Worm (Caenorhabditis elegans) whole organism, young adult: ENCODE measurements around the gene bus-17.
A peak's percentile ranks its signal among the peaks of the same experiment; 100 is the strongest.

Experiments used
- B0019.2 ChIP-seq: fragments of 200-800 bp; sonication (Bioruptor generic); conservative IDR thresholded peaks from 2 replicates; pipeline ENCODE4 v1.3.6; 2022; ENCODE audit warnings: missing genetic modification reagents, missing genetic modification characterization, missing compliant biosample characterization
- K11D2.4 ChIP-seq: fragments of 200-800 bp; sonication (Bioruptor generic); IDR thresholded peaks from 2 replicates; pipeline ENCODE4 v1.3.6; 2022; ENCODE audit warnings: missing genetic modification reagents, missing genetic modification characterization, missing compliant biosample characterization
- K12H6.12 ChIP-seq: fragments of 200-800 bp; sonication (Bioruptor generic); optimal IDR thresholded peaks from 2 replicates; lab custom pipeline; 2018; ENCODE audit warnings: mild to moderate bottlenecking, missing genetic modification characterization, missing compliant biosample characterization
- T07F8.4 ChIP-seq: sonication (generic microtip); optimal IDR thresholded peaks from 2 replicates; lab custom pipeline; 2016; ENCODE audit warnings: mild to moderate bottlenecking, missing genetic modification characterization, moderate library complexity, missing compliant biosample characterization
- T26A5.8 ChIP-seq: sonication (generic microtip); optimal IDR thresholded peaks from 2 replicates; lab custom pipeline; 2016; ENCODE audit warnings: missing genetic modification characterization, missing compliant biosample characterization
- Y79H2A.3 ChIP-seq: fragments of 200-800 bp; sonication (Bioruptor generic); conservative IDR thresholded peaks from 2 replicates; pipeline ENCODE4 v1.3.6; 2022; ENCODE audit warnings: missing genetic modification reagents, missing genetic modification characterization, missing compliant biosample characterization
- Y95B8A.8 ChIP-seq: fragments of 200-800 bp; sonication (Bioruptor generic); IDR thresholded peaks from 2 replicates; pipeline ENCODE4 v1.3.6; 2022; ENCODE audit warnings: missing genetic modification reagents, missing genetic modification characterization, missing compliant biosample characterization
- aptf-3 ChIP-seq: fragments of 200-800 bp; sonication (Bioruptor generic); IDR thresholded peaks from 2 replicates; pipeline ENCODE4 v1.3.6; 2022; ENCODE audit warnings: missing genetic modification characterization, missing compliant biosample characterization
- attf-3 ChIP-seq: fragments of 200-800 bp; sonication (Bioruptor generic); conservative IDR thresholded peaks from 2 replicates; pipeline ENCODE4 v1.3.6; 2022; ENCODE audit warnings: missing genetic modification reagents, missing genetic modification characterization, missing compliant biosample characterization
- attf-5 ChIP-seq: fragments of 200-800 bp; sonication (Bioruptor generic); optimal IDR thresholded peaks from 2 replicates; lab custom pipeline; 2018; ENCODE audit warnings: mild to moderate bottlenecking, missing genetic modification characterization, missing compliant biosample characterization
- bed-1 ChIP-seq: fragments of 200-800 bp; sonication (Bioruptor generic); IDR thresholded peaks from 2 replicates; pipeline ENCODE4 v1.3.6; 2022; ENCODE audit warnings: missing genetic modification reagents, missing genetic modification characterization, missing compliant biosample characterization
- ccch-3 ChIP-seq: fragments of 200-800 bp; sonication (Bioruptor generic); optimal IDR thresholded peaks from 2 replicates; lab custom pipeline; 2018; ENCODE audit warnings: mild to moderate bottlenecking, missing genetic modification characterization, missing compliant biosample characterization
- ceh-27 ChIP-seq: fragments of 200-800 bp; sonication (Bioruptor generic); optimal IDR thresholded peaks from 2 replicates; lab custom pipeline; 2018; ENCODE audit warnings: mild to moderate bottlenecking, missing genetic modification characterization, moderate library complexity, missing compliant biosample characterization
- chd-7 ChIP-seq: sonication (generic microtip); optimal IDR thresholded peaks from 2 replicates; lab custom pipeline; 2016; ENCODE audit warnings: mild to moderate bottlenecking, missing genetic modification characterization, moderate library complexity, missing compliant biosample characterization
- dox-1 ChIP-seq: fragments of 200-800 bp; sonication (Bioruptor generic); IDR thresholded peaks from 2 replicates; pipeline ENCODE4 v1.3.6; 2022; ENCODE audit warnings: missing genetic modification reagents, missing genetic modification characterization, missing compliant biosample characterization
- dpl-1 ChIP-seq: fragments of 150-350 bp; optimal IDR thresholded peaks from 2 replicates; lab custom pipeline; 2014; ENCODE audit warnings: missing biosample characterization, missing genetic modification reagents, missing genetic modification characterization
- efl-1 ChIP-seq: fragments of 150-350 bp; optimal IDR thresholded peaks from 2 replicates; lab custom pipeline; 2014; ENCODE audit warnings: missing biosample characterization, missing genetic modification reagents, missing genetic modification characterization
- ekl-4 ChIP-seq: fragments of 200-800 bp; sonication (Bioruptor generic); IDR thresholded peaks from 2 replicates; pipeline ENCODE4 v1.3.6; 2022; ENCODE audit warnings: missing genetic modification reagents, missing genetic modification characterization, missing compliant biosample characterization
- fkh-3 ChIP-seq: sonication (generic microtip); optimal IDR thresholded peaks from 2 replicates; lab custom pipeline; 2016; ENCODE audit warnings: mild to moderate bottlenecking, missing genetic modification characterization, missing compliant biosample characterization
- gei-17 ChIP-seq: fragments of 200-800 bp; sonication (Bioruptor generic); optimal IDR thresholded peaks from 2 replicates; lab custom pipeline; 2018; ENCODE audit warnings: mild to moderate bottlenecking, missing genetic modification characterization, missing compliant biosample characterization
- hlh-12 ChIP-seq: sonication (generic microtip); optimal IDR thresholded peaks from 2 replicates; lab custom pipeline; 2016; ENCODE audit warnings: missing genetic modification characterization, missing compliant biosample characterization
- hmg-1.2 ChIP-seq: fragments of 200-800 bp; sonication (Bioruptor generic); IDR thresholded peaks from 2 replicates; pipeline ENCODE4 v1.3.6; 2022; ENCODE audit warnings: missing genetic modification reagents, missing genetic modification characterization, missing compliant biosample characterization
- let-526 ChIP-seq: fragments of 200-800 bp; sonication (Bioruptor generic); IDR thresholded peaks from 2 replicates; pipeline ENCODE4 v1.3.6; 2022; ENCODE audit warnings: missing genetic modification reagents, missing genetic modification characterization, missing compliant biosample characterization
- lin-26 ChIP-seq: fragments of 200-800 bp; sonication (Bioruptor generic); IDR thresholded peaks from 2 replicates; pipeline ENCODE4 v1.3.6; 2022; ENCODE audit warnings: missing genetic modification reagents, missing genetic modification characterization, missing compliant biosample characterization
- lin-35 ChIP-seq, 3 experiments: fragments of 150-350 bp in 2 of 3; sonication (generic microtip) in 1 of 3; optimal IDR thresholded peaks; 2 replicates each; lab custom pipeline; 2014 to 2018; ENCODE audit warnings: missing biosample characterization in 3 of 3, missing genetic modification characterization in 3 of 3, missing genetic modification reagents in 3 of 3
- lin-54 ChIP-seq: fragments of 200-800 bp; sonication (Bioruptor generic); optimal IDR thresholded peaks from 2 replicates; lab custom pipeline; 2018; ENCODE audit warnings: mild to moderate bottlenecking, missing genetic modification characterization, missing compliant biosample characterization
- madf-8 ChIP-seq: fragments of 200-800 bp; sonication (Bioruptor generic); conservative IDR thresholded peaks from 2 replicates; pipeline ENCODE4 v1.3.6; 2022; ENCODE audit warnings: missing genetic modification reagents, missing genetic modification characterization, missing compliant biosample characterization
- mcd-1 ChIP-seq: fragments of 200-800 bp; sonication (Bioruptor generic); IDR thresholded peaks from 2 replicates; pipeline ENCODE4 v1.3.6; 2022; ENCODE audit warnings: missing genetic modification reagents, missing genetic modification characterization, missing compliant biosample characterization
- mel-28 ChIP-seq: sonication (generic microtip); optimal IDR thresholded peaks from 2 replicates; lab custom pipeline; 2016; ENCODE audit warnings: borderline replicate concordance, mild to moderate bottlenecking, missing genetic modification characterization, missing compliant biosample characterization
- mxl-1 ChIP-seq: sonication (generic microtip); optimal IDR thresholded peaks from 2 replicates; lab custom pipeline; 2016; ENCODE audit warnings: missing genetic modification characterization, missing compliant biosample characterization
- nfya-2 ChIP-seq: fragments of 200-800 bp; sonication (Bioruptor generic); IDR thresholded peaks from 2 replicates; pipeline ENCODE4 v1.3.6; 2022; ENCODE audit warnings: missing genetic modification reagents, missing genetic modification characterization, missing compliant biosample characterization
- nhr-80 ChIP-seq: sonication (generic microtip); optimal IDR thresholded peaks from 2 replicates; lab custom pipeline; 2016; ENCODE audit warnings: missing genetic modification characterization, missing compliant biosample characterization
- sdz-38 ChIP-seq: sonication (generic microtip); optimal IDR thresholded peaks from 2 replicates; lab custom pipeline; 2016; ENCODE audit warnings: missing genotype, missing genetic modification characterization, missing compliant biosample characterization
- snpc-1.1 ChIP-seq: sonication (generic microtip); optimal IDR thresholded peaks from 2 replicates; lab custom pipeline; 2017; ENCODE audit warnings: missing genetic modification characterization, mild to moderate bottlenecking, missing compliant biosample characterization, antibody characterized with exemption, moderate library complexity, missing genotype, missing genetic modification reagents; ENCODE audit not compliant: insufficient read depth
- snpc-4 ChIP-seq, 5 experiments: fragments of 150-350 bp in 1 of 5; sonication (generic microtip) in 4 of 5; optimal IDR thresholded peaks; 2 replicates each; lab custom pipeline; 2014 to 2018; ENCODE audit warnings: missing genetic modification characterization in 5 of 5, missing biosample characterization in 3 of 5, antibody characterized with exemption in 2 of 5, mild to moderate bottlenecking in 2 of 5, missing compliant biosample characterization in 2 of 5, missing genotype in 2 of 5, moderate library complexity in 2 of 5, missing genetic modification reagents in 1 of 5
- tbp1 ChIP-seq: fragments of 200-800 bp; sonication (Bioruptor generic); optimal IDR thresholded peaks from 2 replicates; lab custom pipeline; 2018; ENCODE audit warnings: mild to moderate bottlenecking, missing genetic modification characterization, missing compliant biosample characterization
- tbx-9 ChIP-seq: sonication (generic microtip); optimal IDR thresholded peaks from 2 replicates; lab custom pipeline; 2016; ENCODE audit warnings: borderline replicate concordance, missing genetic modification characterization, inconsistent platforms, missing compliant biosample characterization
- unc-62 ChIP-seq: fragments of 150-350 bp; optimal IDR thresholded peaks from 2 replicates; lab custom pipeline; 2014; ENCODE audit warnings: missing biosample characterization, missing genetic modification reagents, missing genetic modification characterization
- zfh-2 ChIP-seq: fragments of 200-800 bp; sonication (Bioruptor generic); conservative IDR thresholded peaks from 2 replicates; pipeline ENCODE4 v1.3.6; 2022; ENCODE audit warnings: missing genetic modification reagents, missing genetic modification characterization, missing compliant biosample characterization
- zim-3 ChIP-seq: sonication (generic microtip); optimal IDR thresholded peaks from 2 replicates; lab custom pipeline; 2017; ENCODE audit warnings: mild to moderate bottlenecking, missing genetic modification characterization, moderate library complexity, missing compliant biosample characterization
- ztf-22 ChIP-seq: fragments of 200-800 bp; sonication (Bioruptor generic); optimal IDR thresholded peaks from 2 replicates; lab custom pipeline; 2018; ENCODE audit warnings: mild to moderate bottlenecking, missing genetic modification characterization, moderate library complexity, missing compliant biosample characterization

Gene bus-17

DNA sequence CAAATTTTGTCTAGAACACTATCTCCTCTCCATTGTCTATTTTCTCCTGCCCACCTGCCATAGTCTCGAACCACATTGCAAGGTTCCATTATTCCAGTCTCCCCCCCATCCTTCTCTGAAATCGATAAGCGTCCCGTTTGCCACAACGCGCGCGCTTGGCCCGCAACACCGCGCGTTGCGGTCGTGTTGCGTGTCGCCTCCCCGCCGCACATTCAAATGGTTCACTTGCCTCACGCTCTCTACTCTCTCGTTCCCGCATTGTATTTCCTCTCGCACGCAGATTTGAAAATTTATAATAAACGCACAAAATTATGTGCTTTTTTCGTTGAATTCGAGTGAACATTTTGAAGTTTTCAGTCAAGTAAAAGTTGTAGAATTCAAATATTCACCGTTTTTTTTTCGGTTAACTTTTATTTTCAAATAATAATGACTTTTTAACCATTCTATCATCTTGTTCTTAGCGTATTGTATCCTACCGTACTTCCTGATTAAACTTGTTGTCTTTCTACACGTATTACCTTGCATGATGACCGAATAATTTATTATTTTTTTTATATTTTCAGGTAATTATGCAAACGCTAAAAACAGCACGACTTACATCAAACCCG lies 40.5 kb downstream of the bus-17 start, which contains the start of gene lin-15B:
Gene lin-15B, plus strand, starts transcription at position 558 of the 608 bp plus-strand sequence.
- 0 out of 2 replicates have a peak, but pooled peaks have one; percentile 10 for TF ChIP-seq bed-1 (GFP tag; lab: Robert Waterston, UW)
- TF ChIP-seq hmg-1.2 (GFP tag; lab: Robert Waterston, UW) = peak; percentile 29; the same call in 1 of the 2 replicates
- TF ChIP-seq lin-26 = no peak
- TF ChIP-seq ccch-3 (GFP tag; lab: Kevin White, UChicago) = no peak
- no peak for TF ChIP-seq ztf-22 (GFP tag; lab: Kevin White, UChicago)

DNA sequence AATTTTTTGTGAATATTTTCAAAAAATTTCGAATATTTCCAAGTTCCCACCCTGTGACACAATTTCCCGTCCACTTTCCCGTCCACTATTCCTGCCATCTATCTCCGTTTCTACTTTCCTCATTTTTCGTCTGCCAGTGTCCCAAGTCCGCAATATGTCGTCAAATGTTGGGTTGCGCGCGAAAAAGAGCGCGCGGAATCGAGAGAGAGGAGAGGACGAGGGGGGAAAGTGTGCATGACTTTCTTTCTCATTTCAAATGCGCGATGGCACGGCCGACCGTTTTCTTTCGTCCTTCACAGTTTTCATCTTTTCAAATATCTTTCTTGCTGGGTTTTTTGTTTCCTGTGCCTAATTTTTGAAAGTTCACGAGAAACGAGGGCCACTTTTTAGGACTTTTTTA lies 41.2 kb downstream of the bus-17 start:
- TF ChIP-seq aptf-3 (GFP tag; lab: Robert Waterston, UW) (no peak), snpc-1.1 (no peak), efl-1 (GFP tag; lab: Kevin White, UChicago) (peak; percentile 76), mxl-1 (tag; lab: Kevin White, UChicago) (no peak), nhr-80 (tag; lab: Kevin White, UChicago) (peak; percentile 4), T26A5.8 (tag; lab: Kevin White, UChicago) (no peak), hmg-1.2 (GFP tag; lab: Robert Waterston, UW) (peak; percentile 87), lin-26 (no peak), K12H6.12 (tag; lab: Kevin White, UChicago) (no peak), tbx-9 (tag; lab: Kevin White, UChicago) (no peak), attf-5 (peak; percentile 46), zfh-2 (GFP tag; lab: Robert Waterston, UW) (peak; percentile 27; the same call in 1 of the 2 replicates), mcd-1 (GFP tag; lab: Robert Waterston, UW) (peak; percentile 48), gei-17 (GFP tag; lab: Kevin White, UChicago) (peak; percentile 23), ceh-27 (GFP tag; lab: Kevin White, UChicago) (peak; percentile 33), Y95B8A.8 (GFP tag; lab: Robert Waterston, UW) (no peak), ekl-4 (GFP tag; lab: Robert Waterston, UW) (no peak), let-526 (GFP tag; lab: Robert Waterston, UW) (no peak), chd-7 (tag; lab: Kevin White, UChicago) (no peak), dpl-1 (GFP tag; lab: Kevin White, UChicago) (peak; percentile 37), nfya-2 (GFP tag; lab: Robert Waterston, UW) (no peak), bed-1 (GFP tag; lab: Robert Waterston, UW) (no peak), madf-8 (peak; percentile 44), tbp1 (GFP tag; lab: Kevin White, UChicago) (no peak), dox-1 (peak; percentile 46; the same call in 1 of the 2 replicates), sdz-38 (no peak), zim-3 (tag; lab: Kevin White, UChicago) (no peak), lin-54 (peak; percentile 35), snpc-4 (GFP tag; optimal IDR thresholded peaks at IDR 0.05; lab: Kevin White, UChicago) (no peak), snpc-4 (tag; optimal IDR thresholded peaks at IDR 0.05; lab: Kevin White, UChicago) (peak in 1 of 4 experiments; percentile 12), Y79H2A.3 (no peak), mel-28 (no peak), hlh-12 (tag; lab: Kevin White, UChicago) (no peak), unc-62 (GFP tag; lab: Kevin White, UChicago) (no peak), K11D2.4 (GFP tag; lab: Robert Waterston, UW) (peak; percentile 45; the same call in 1 of the 2 replicates), T07F8.4 (tag; lab: Kevin White, UChicago) (no peak), attf-3 (GFP tag; lab: Robert Waterston, UW) (no peak), B0019.2 (GFP tag; lab: Robert Waterston, UW) (no peak), lin-35 (GFP tag; optimal IDR thresholded peaks at IDR 0.05; lab: Kevin White, UChicago) (peak in 1 of 3 experiments; percentile 37), fkh-3 (tag; lab: Kevin White, UChicago) (no peak)
